Worm (Caenorhabditis elegans) whole organism, L4 larva: ENCODE results near the gene Y6G8.2.

ENCODE experiments used
- F26F4.8 ChIP-seq: fragments of 200-800 bp; sonication (Bioruptor generic); conservative IDR thresholded peaks from 2 replicates; pipeline ENCODE4 v1.3.6; 2022; ENCODE audit warnings: missing genetic modification characterization, missing compliant biosample characterization
- F49E8.2 ChIP-seq: sonication (generic microtip); optimal IDR thresholded peaks from 2 replicates; lab custom pipeline; 2016; ENCODE audit warnings: missing compliant biosample characterization, mild to moderate bottlenecking, missing genetic modification characterization, borderline replicate concordance
- T20F7.1 ChIP-seq: fragments of 200-800 bp; sonication (Bioruptor generic); optimal IDR thresholded peaks from 2 replicates; lab custom pipeline; 2018; ENCODE audit warnings: mild to moderate bottlenecking, missing genetic modification characterization, missing compliant biosample characterization
- Y75B8A.6 ChIP-seq: fragments of 200-800 bp; sonication (Bioruptor generic); IDR thresholded peaks from 2 replicates; pipeline ENCODE4 v1.3.6; 2022; ENCODE audit warnings: missing genetic modification reagents, missing genetic modification characterization, missing compliant biosample characterization
- aha-1 ChIP-seq: fragments of 150-350 bp; peaks from one replicate; lab custom pipeline; 2014; ENCODE audit warnings: missing biosample characterization, missing genetic modification characterization
- aly-2 ChIP-seq: sonication (generic microtip); optimal IDR thresholded peaks from 2 replicates; lab custom pipeline; 2018; ENCODE audit warnings: missing biosample characterization, missing genetic modification characterization
- attf-4 ChIP-seq: sonication (generic microtip); optimal IDR thresholded peaks from 3 replicates; lab custom pipeline; 2017; ENCODE audit warnings: missing biosample characterization, missing genetic modification characterization
- ceh-20 ChIP-seq: fragments of 200-800 bp; sonication (Bioruptor generic); IDR thresholded peaks from 2 replicates; pipeline ENCODE4 v1.3.6; 2022; ENCODE audit warnings: missing genetic modification reagents, missing genetic modification characterization, missing compliant biosample characterization
- ceh-44 ChIP-seq: fragments of 200-800 bp; sonication (Bioruptor generic); IDR thresholded peaks from 2 replicates; pipeline ENCODE4 v1.3.6; 2022; ENCODE audit warnings: missing genetic modification reagents, missing genetic modification characterization, missing compliant biosample characterization
- ceh-82 ChIP-seq: sonication (generic microtip); optimal IDR thresholded peaks from 2 replicates; lab custom pipeline; 2017; ENCODE audit warnings: missing biosample characterization, missing genetic modification characterization
- daf-12 ChIP-seq: fragments of 150-350 bp; optimal IDR thresholded peaks from 2 replicates; lab custom pipeline; 2014; ENCODE audit warnings: missing biosample characterization, missing genetic modification reagents, missing genetic modification characterization
- daf-16 ChIP-seq, 3 experiments: sonication (generic microtip); optimal IDR thresholded peaks; 2 replicates each; lab custom pipeline; 2016 to 2017; ENCODE audit warnings: missing genetic modification characterization in 3 of 3, missing genetic modification reagents in 3 of 3, mild to moderate bottlenecking in 2 of 3, missing compliant biosample characterization in 2 of 3, missing biosample characterization in 1 of 3, moderate library complexity in 1 of 3
- dmd-9 ChIP-seq: fragments of 200-800 bp; sonication (Bioruptor generic); IDR thresholded peaks from 2 replicates; pipeline ENCODE4 v1.3.6; 2022; ENCODE audit warnings: missing genetic modification reagents, missing genetic modification characterization, missing compliant biosample characterization
- duxl-1 ChIP-seq: sonication (generic microtip); optimal IDR thresholded peaks from 2 replicates; lab custom pipeline; 2016; ENCODE audit warnings: mild to moderate bottlenecking, missing genetic modification characterization, moderate library complexity, missing compliant biosample characterization; ENCODE audit not compliant: poor library complexity
- dve-1 ChIP-seq: sonication (generic microtip); optimal IDR thresholded peaks from 2 replicates; lab custom pipeline; 2017; ENCODE audit warnings: antibody characterized with exemption, mild to moderate bottlenecking, missing genetic modification characterization, missing compliant biosample characterization; ENCODE audit not compliant: insufficient read depth
- egl-43 ChIP-seq: fragments of 200-800 bp; sonication (Bioruptor generic); IDR thresholded peaks from 2 replicates; pipeline ENCODE4 v1.3.6; 2022; ENCODE audit warnings: missing genetic modification reagents, missing genetic modification characterization, missing compliant biosample characterization
- fos-1 ChIP-seq: fragments of 150-350 bp; optimal IDR thresholded peaks from 2 replicates; lab custom pipeline; 2014; ENCODE audit warnings: missing biosample characterization, missing genetic modification characterization
- hif-1 ChIP-seq, 2 experiments: sonication (generic microtip); optimal IDR thresholded peaks; 2 replicates each; lab custom pipeline; 2016 to 2017; ENCODE audit warnings: missing compliant biosample characterization in 2 of 2, missing genetic modification characterization in 2 of 2, missing genetic modification reagents in 2 of 2, missing genotype in 2 of 2, mild to moderate bottlenecking in 1 of 2
- hlh-11 ChIP-seq: fragments of 200-800 bp; sonication (Bioruptor generic); optimal IDR thresholded peaks from 2 replicates; lab custom pipeline; 2018; ENCODE audit warnings: mild to moderate bottlenecking, missing genetic modification characterization, missing compliant biosample characterization
- hmg-1.1 ChIP-seq: fragments of 200-800 bp; sonication (Bioruptor generic); IDR thresholded peaks from 2 replicates; pipeline ENCODE4 v1.3.6; 2022; ENCODE audit warnings: missing genetic modification reagents, missing genetic modification characterization, missing compliant biosample characterization
- jun-1 ChIP-seq: fragments of 150-350 bp; optimal IDR thresholded peaks from 2 replicates; lab custom pipeline; 2014; ENCODE audit warnings: missing biosample characterization, missing genetic modification reagents, missing genetic modification characterization
- lin-1 ChIP-seq: fragments of 200-800 bp; sonication (Bioruptor generic); IDR thresholded peaks from 2 replicates; pipeline ENCODE4 v1.3.6; 2022; ENCODE audit warnings: missing genetic modification reagents, missing genetic modification characterization, missing compliant biosample characterization
- lin-13 ChIP-seq: fragments of 150-350 bp; optimal IDR thresholded peaks from 2 replicates; lab custom pipeline; 2014; ENCODE audit warnings: missing biosample characterization, missing genetic modification reagents, missing genetic modification characterization
- lin-38 ChIP-seq: fragments of 200-800 bp; sonication (Bioruptor generic); IDR thresholded peaks from 2 replicates; pipeline ENCODE4 v1.3.6; 2022; ENCODE audit warnings: missing genetic modification reagents, missing genetic modification characterization, missing compliant biosample characterization
- lin-39 ChIP-seq: fragments of 150-350 bp; optimal IDR thresholded peaks from 2 replicates; lab custom pipeline; 2014; ENCODE audit warnings: missing biosample characterization, missing genetic modification reagents, missing genetic modification characterization
- lir-3 ChIP-seq: sonication (generic microtip); optimal IDR thresholded peaks from 2 replicates; lab custom pipeline; 2016; ENCODE audit warnings: mild to moderate bottlenecking, missing genetic modification characterization, missing compliant biosample characterization
- madf-9 ChIP-seq: fragments of 200-800 bp; sonication (Bioruptor generic); conservative IDR thresholded peaks from 2 replicates; pipeline ENCODE4 v1.3.6; 2022; ENCODE audit warnings: missing genetic modification reagents, missing genetic modification characterization, missing compliant biosample characterization
- mdl-1 ChIP-seq, 2 experiments: fragments of 150-350 bp in 1 of 2; sonication (generic microtip) in 1 of 2; optimal IDR thresholded peaks; 2 replicates each; lab custom pipeline; 2014 to 2017; ENCODE audit warnings: missing biosample characterization in 2 of 2, missing genetic modification characterization in 2 of 2
- mep-1 ChIP-seq: fragments of 150-350 bp; sonication (generic microtip); optimal IDR thresholded peaks from 3 replicates; lab custom pipeline; 2014; ENCODE audit warnings: missing biosample characterization, missing genetic modification characterization
- mes-2 ChIP-seq: sonication (generic microtip); optimal IDR thresholded peaks from 2 replicates; lab custom pipeline; 2016; ENCODE audit warnings: missing genotype, mild to moderate bottlenecking, missing genetic modification characterization, missing compliant biosample characterization; ENCODE audit not compliant: poor library complexity, severe bottlenecking
- mxl-2 ChIP-seq: fragments of 200-800 bp; sonication (Bioruptor generic); conservative IDR thresholded peaks from 2 replicates; pipeline ENCODE4 v1.3.6; 2022; ENCODE audit warnings: missing genetic modification reagents, missing genetic modification characterization, missing compliant biosample characterization
- nhr-10 ChIP-seq: fragments of 150-350 bp; optimal IDR thresholded peaks from 2 replicates; lab custom pipeline; 2014; ENCODE audit warnings: missing biosample characterization, missing genetic modification characterization
- nhr-102 ChIP-seq: sonication (generic microtip); optimal IDR thresholded peaks from 2 replicates; lab custom pipeline; 2016; ENCODE audit warnings: mild to moderate bottlenecking, missing genetic modification characterization, moderate library complexity, missing compliant biosample characterization
- nhr-111 ChIP-seq: fragments of 200-800 bp; sonication (Bioruptor generic); optimal IDR thresholded peaks from 2 replicates; lab custom pipeline; 2018; ENCODE audit warnings: mild to moderate bottlenecking, missing genetic modification characterization, missing compliant biosample characterization
- nhr-25 ChIP-seq: sonication (generic microtip); optimal IDR thresholded peaks from 2 replicates; lab custom pipeline; 2017; ENCODE audit warnings: missing genetic modification characterization, mild to moderate bottlenecking, missing compliant biosample characterization, antibody characterized with exemption, moderate library complexity, borderline replicate concordance; ENCODE audit not compliant: insufficient read depth
- nhr-6 ChIP-seq: fragments of 150-350 bp; optimal IDR thresholded peaks from 2 replicates; lab custom pipeline; 2014; ENCODE audit warnings: missing biosample characterization, missing genetic modification characterization
- nhr-76 ChIP-seq: fragments of 150-350 bp; optimal IDR thresholded peaks from 2 replicates; lab custom pipeline; 2014; ENCODE audit warnings: missing biosample characterization, missing genetic modification characterization
- nhr-77 ChIP-seq: fragments of 150-350 bp; optimal IDR thresholded peaks from 2 replicates; lab custom pipeline; 2014; ENCODE audit warnings: missing biosample characterization, missing genetic modification characterization
- pha-4 ChIP-seq, 2 experiments: fragments of 150-350 bp in 1 of 2; fragments of 200-800 bp in 1 of 2; sonication (Bioruptor generic) in 1 of 2; IDR thresholded peaks in 1 of 2; optimal IDR thresholded peaks in 1 of 2; 2 replicates each; pipeline versions ENCODE4 v1.3.6 to Lab custom; 2014 to 2022; ENCODE audit warnings: missing genetic modification characterization in 2 of 2, missing genetic modification reagents in 2 of 2, missing biosample characterization in 1 of 2, missing compliant biosample characterization in 1 of 2
- pqm-1 ChIP-seq: sonication (generic microtip); optimal IDR thresholded peaks from 2 replicates; lab custom pipeline; 2017; ENCODE audit warnings: missing biosample characterization, missing genetic modification characterization
- rbr-2 ChIP-seq: sonication (generic microtip); optimal IDR thresholded peaks from 2 replicates; lab custom pipeline; 2016; ENCODE audit warnings: missing genotype, missing genetic modification characterization, missing compliant biosample characterization
- saeg-2 ChIP-seq: fragments of 200-800 bp; sonication (Bioruptor generic); IDR thresholded peaks from 2 replicates; pipeline ENCODE4 v1.3.6; 2022; ENCODE audit warnings: missing genetic modification reagents, missing genetic modification characterization, missing compliant biosample characterization
- sdz-12 ChIP-seq: fragments of 200-800 bp; sonication (Bioruptor generic); optimal IDR thresholded peaks from 2 replicates; lab custom pipeline; 2018; ENCODE audit warnings: mild to moderate bottlenecking, missing genetic modification characterization, missing compliant biosample characterization
- spr-1 ChIP-seq: sonication (generic microtip); optimal IDR thresholded peaks from 2 replicates; lab custom pipeline; 2016; ENCODE audit warnings: mild to moderate bottlenecking, missing genetic modification characterization, missing compliant biosample characterization
- unc-130 ChIP-seq: sonication (generic microtip); optimal IDR thresholded peaks from 2 replicates; lab custom pipeline; 2016; ENCODE audit warnings: missing genetic modification reagents, missing genetic modification characterization, missing compliant biosample characterization
- unc-39 ChIP-seq: sonication (generic microtip); optimal IDR thresholded peaks from 2 replicates; lab custom pipeline; 2017; ENCODE audit warnings: missing biosample characterization, missing genetic modification characterization
- zfp-2 ChIP-seq: sonication (generic microtip); optimal IDR thresholded peaks from 2 replicates; lab custom pipeline; 2016; ENCODE audit warnings: mild to moderate bottlenecking, missing genetic modification characterization, missing compliant biosample characterization
- zip-2 ChIP-seq: fragments of 150-350 bp; optimal IDR thresholded peaks from 2 replicates; lab custom pipeline; 2014; ENCODE audit warnings: missing biosample characterization, missing genetic modification characterization
- ztf-7 ChIP-seq: fragments of 150-350 bp; optimal IDR thresholded peaks from 2 replicates; lab custom pipeline; 2014; ENCODE audit warnings: missing biosample characterization, missing genetic modification characterization

Y6G8.2 gene

ce11 chrV:17558946-17559345 lies 39.8 kb downstream of the Y6G8.2 start, which contains the start of gene fbxa-172:
Gene fbxa-172, plus strand, starts transcription at chrV:17559246.
- TF ChIP-seq dmd-9 (GFP tag; lab: Robert Waterston, UW) (no peak), attf-4 (tag; lab: Kevin White, UChicago) (no peak), lin-1 (GFP tag; lab: Robert Waterston, UW) (no peak), ceh-82 (tag; lab: Kevin White, UChicago) (no peak), lin-13 (GFP tag; lab: Kevin White, UChicago) (no peak), mxl-2 (GFP tag; lab: Robert Waterston, UW) (no peak), lin-38 (no peak), ztf-7 (tag; lab: Kevin White, UChicago) (no peak), nhr-25 (tag; lab: Kevin White, UChicago) (no peak), jun-1 (tag; lab: Kevin White, UChicago) (no peak), hif-1 (tag; optimal IDR thresholded peaks at IDR 0.05; lab: Kevin White, UChicago) (no peak), Y75B8A.6 (GFP tag; lab: Robert Waterston, UW) (no peak), rbr-2 (tag; lab: Kevin White, UChicago) (no peak), hmg-1.1 (GFP tag; lab: Robert Waterston, UW) (no peak), nhr-10 (tag; lab: Kevin White, UChicago) (no peak), sdz-12 (GFP tag; lab: Kevin White, UChicago) (no peak)

ce11 chrV:17558377-17558776 lies 40.4 kb downstream of the Y6G8.2 start, which contains the start of gene fbxa-174:
Gene fbxa-174, minus strand, starts transcription at chrV:17558477.
- no peak for TF ChIP-seq nhr-77 (tag; lab: Kevin White, UChicago)
- no peak for TF ChIP-seq lin-39
- no peak for TF ChIP-seq duxl-1
- TF ChIP-seq mep-1 (tag; lab: Kevin White, UChicago): no peak
- no peak for TF ChIP-seq F49E8.2
- no peak for TF ChIP-seq zip-2 (tag; lab: Kevin White, UChicago)
- no peak for TF ChIP-seq spr-1 (tag; lab: Kevin White, UChicago)
- no peak for TF ChIP-seq aly-2
- TF ChIP-seq T20F7.1 (GFP tag; lab: Kevin White, UChicago): no peak
- TF ChIP-seq fos-1 (tag; lab: Kevin White, UChicago): no peak
- no peak for TF ChIP-seq nhr-6 (tag; lab: Kevin White, UChicago)
- no peak for TF ChIP-seq saeg-2
- TF ChIP-seq ceh-82 (tag; lab: Kevin White, UChicago): no peak
- TF ChIP-seq daf-12: no peak
- TF ChIP-seq hlh-11: no peak
- TF ChIP-seq unc-39 (tag; lab: Kevin White, UChicago): no peak
- no peak for TF ChIP-seq pha-4 (GFP tag; IDR thresholded peaks at IDR 0.05; lab: Robert Waterston, UW)
- TF ChIP-seq pha-4 (tag; optimal IDR thresholded peaks at IDR 0.05; lab: Kevin White, UChicago): no peak
- no peak for TF ChIP-seq mes-2 (tag; lab: Kevin White, UChicago)

ce11 chrV:17552759-17553158 lies 46.0 kb downstream of the Y6G8.2 start, which contains the start of gene C38D9.8:
Gene C38D9.8, minus strand, starts transcription at chrV:17552859.
- TF ChIP-seq rbr-2 (tag; lab: Kevin White, UChicago): no peak
- TF ChIP-seq dve-1: no peak
- no peak for TF ChIP-seq pqm-1 (tag; lab: Kevin White, UChicago)
- no peak for TF ChIP-seq spr-1 (tag; lab: Kevin White, UChicago)
- no peak for TF ChIP-seq madf-9 (GFP tag; lab: Robert Waterston, UW)
- no peak for TF ChIP-seq aha-1 (tag; lab: Kevin White, UChicago)
- no peak for TF ChIP-seq ceh-44 (GFP tag; lab: Robert Waterston, UW)
- TF ChIP-seq unc-130 (GFP tag; lab: Kevin White, UChicago): no peak
- no peak for TF ChIP-seq ceh-20 (GFP tag; lab: Robert Waterston, UW)
- TF ChIP-seq daf-16 (GFP tag; optimal IDR thresholded peaks at IDR 0.05; lab: Kevin White, UChicago): no peak
- no peak for TF ChIP-seq daf-16 (tag; optimal IDR thresholded peaks at IDR 0.05; lab: Kevin White, UChicago)
- no peak for TF ChIP-seq nhr-102 (tag; lab: Kevin White, UChicago)
- TF ChIP-seq zfp-2 (tag; lab: Kevin White, UChicago): no peak
- TF ChIP-seq mxl-2 (GFP tag; lab: Robert Waterston, UW): no peak
- TF ChIP-seq nhr-111 (GFP tag; lab: Kevin White, UChicago): no peak
- no peak for TF ChIP-seq F26F4.8 (GFP tag; lab: Robert Waterston, UW)
- no peak for TF ChIP-seq mdl-1 (tag; optimal IDR thresholded peaks at IDR 0.05; lab: Kevin White, UChicago)
- no peak for TF ChIP-seq egl-43 (GFP tag; lab: Robert Waterston, UW)
- TF ChIP-seq nhr-76 (tag; lab: Kevin White, UChicago): no peak
- TF ChIP-seq fos-1 (tag; lab: Kevin White, UChicago): no peak
- no peak for TF ChIP-seq lir-3 (tag; lab: Kevin White, UChicago)
- TF ChIP-seq, all 104 proteins: peak for 0
